Worm (Caenorhabditis elegans) whole organism, young adult: ENCODE measurements around the gene nceh-1.

Source experiments
- F10E7.11 ChIP-seq: sonication (generic microtip); optimal IDR thresholded peaks from 2 replicates; lab custom pipeline; 2017; ENCODE audit warnings: mild to moderate bottlenecking, missing genetic modification characterization, moderate library complexity, missing compliant biosample characterization
- F52B5.7 ChIP-seq: sonication (generic microtip); optimal IDR thresholded peaks from 2 replicates; lab custom pipeline; 2016; ENCODE audit warnings: mild to moderate bottlenecking, missing genetic modification characterization, missing compliant biosample characterization
- F57A8.1 ChIP-seq: fragments of 200-800 bp; sonication (Bioruptor generic); optimal IDR thresholded peaks from 2 replicates; lab custom pipeline; 2018; ENCODE audit warnings: mild to moderate bottlenecking, missing genetic modification characterization, moderate library complexity, missing compliant biosample characterization
- T07F8.4 ChIP-seq: sonication (generic microtip); optimal IDR thresholded peaks from 2 replicates; lab custom pipeline; 2016; ENCODE audit warnings: mild to moderate bottlenecking, missing genetic modification characterization, moderate library complexity, missing compliant biosample characterization
- bed-1 ChIP-seq: fragments of 200-800 bp; sonication (Bioruptor generic); IDR thresholded peaks from 2 replicates; pipeline ENCODE4 v1.3.6; 2022; ENCODE audit warnings: missing genetic modification reagents, missing genetic modification characterization, missing compliant biosample characterization
- ccch-3 ChIP-seq: fragments of 200-800 bp; sonication (Bioruptor generic); optimal IDR thresholded peaks from 2 replicates; lab custom pipeline; 2018; ENCODE audit warnings: mild to moderate bottlenecking, missing genetic modification characterization, missing compliant biosample characterization
- cebp-2 ChIP-seq: fragments of 200-800 bp; sonication (Bioruptor generic); IDR thresholded peaks from 2 replicates; pipeline ENCODE4 v1.3.6; 2022; ENCODE audit warnings: missing genetic modification characterization, missing compliant biosample characterization
- ceh-100 ChIP-seq: fragments of 200-800 bp; sonication (Bioruptor generic); IDR thresholded peaks from 2 replicates; pipeline ENCODE4 v1.3.6; 2022; ENCODE audit warnings: missing genetic modification reagents, missing genetic modification characterization, missing compliant biosample characterization
- ceh-27 ChIP-seq: fragments of 200-800 bp; sonication (Bioruptor generic); optimal IDR thresholded peaks from 2 replicates; lab custom pipeline; 2018; ENCODE audit warnings: mild to moderate bottlenecking, missing genetic modification characterization, moderate library complexity, missing compliant biosample characterization
- dox-1 ChIP-seq: fragments of 200-800 bp; sonication (Bioruptor generic); IDR thresholded peaks from 2 replicates; pipeline ENCODE4 v1.3.6; 2022; ENCODE audit warnings: missing genetic modification reagents, missing genetic modification characterization, missing compliant biosample characterization
- dpl-1 ChIP-seq: fragments of 150-350 bp; optimal IDR thresholded peaks from 2 replicates; lab custom pipeline; 2014; ENCODE audit warnings: missing biosample characterization, missing genetic modification reagents, missing genetic modification characterization
- egl-18 ChIP-seq: fragments of 200-800 bp; sonication (Bioruptor generic); IDR thresholded peaks from 2 replicates; pipeline ENCODE4 v1.3.6; 2022; ENCODE audit warnings: missing genetic modification reagents, missing genetic modification characterization, missing compliant biosample characterization
- egl-44 ChIP-seq: fragments of 200-800 bp; sonication (Bioruptor generic); IDR thresholded peaks from 2 replicates; pipeline ENCODE4 v1.3.6; 2022; ENCODE audit warnings: missing genetic modification reagents, missing genetic modification characterization, missing compliant biosample characterization
- ekl-4 ChIP-seq: fragments of 200-800 bp; sonication (Bioruptor generic); IDR thresholded peaks from 2 replicates; pipeline ENCODE4 v1.3.6; 2022; ENCODE audit warnings: missing genetic modification reagents, missing genetic modification characterization, missing compliant biosample characterization
- gei-17 ChIP-seq: fragments of 200-800 bp; sonication (Bioruptor generic); optimal IDR thresholded peaks from 2 replicates; lab custom pipeline; 2018; ENCODE audit warnings: mild to moderate bottlenecking, missing genetic modification characterization, missing compliant biosample characterization
- him-1 ChIP-seq: sonication (generic microtip); optimal IDR thresholded peaks from 2 replicates; lab custom pipeline; 2016; ENCODE audit warnings: missing genotype, missing genetic modification reagents, missing genetic modification characterization, missing compliant biosample characterization
- hlh-12 ChIP-seq: sonication (generic microtip); optimal IDR thresholded peaks from 2 replicates; lab custom pipeline; 2016; ENCODE audit warnings: missing genetic modification characterization, missing compliant biosample characterization
- hlh-26 ChIP-seq: fragments of 200-800 bp; sonication (Bioruptor generic); conservative IDR thresholded peaks from 2 replicates; pipeline ENCODE4 v1.3.6; 2022; ENCODE audit warnings: missing genetic modification reagents, missing genetic modification characterization, missing compliant biosample characterization
- lin-26 ChIP-seq: fragments of 200-800 bp; sonication (Bioruptor generic); IDR thresholded peaks from 2 replicates; pipeline ENCODE4 v1.3.6; 2022; ENCODE audit warnings: missing genetic modification reagents, missing genetic modification characterization, missing compliant biosample characterization
- lin-35 ChIP-seq, 3 experiments: fragments of 150-350 bp in 2 of 3; sonication (generic microtip) in 1 of 3; optimal IDR thresholded peaks; 2 replicates each; lab custom pipeline; 2014 to 2018; ENCODE audit warnings: missing biosample characterization in 3 of 3, missing genetic modification characterization in 3 of 3, missing genetic modification reagents in 3 of 3
- lin-54 ChIP-seq: fragments of 200-800 bp; sonication (Bioruptor generic); optimal IDR thresholded peaks from 2 replicates; lab custom pipeline; 2018; ENCODE audit warnings: mild to moderate bottlenecking, missing genetic modification characterization, missing compliant biosample characterization
- lsy-27 ChIP-seq: sonication (generic microtip); optimal IDR thresholded peaks from 2 replicates; lab custom pipeline; 2017; ENCODE audit warnings: missing genetic modification characterization, mild to moderate bottlenecking, missing compliant biosample characterization, antibody characterized with exemption, missing genotype, borderline replicate concordance; ENCODE audit not compliant: insufficient read depth
- madf-8 ChIP-seq: fragments of 200-800 bp; sonication (Bioruptor generic); conservative IDR thresholded peaks from 2 replicates; pipeline ENCODE4 v1.3.6; 2022; ENCODE audit warnings: missing genetic modification reagents, missing genetic modification characterization, missing compliant biosample characterization
- nfya-2 ChIP-seq: fragments of 200-800 bp; sonication (Bioruptor generic); IDR thresholded peaks from 2 replicates; pipeline ENCODE4 v1.3.6; 2022; ENCODE audit warnings: missing genetic modification reagents, missing genetic modification characterization, missing compliant biosample characterization
- nhr-120 ChIP-seq: fragments of 200-800 bp; sonication (Bioruptor generic); IDR thresholded peaks from 2 replicates; pipeline ENCODE4 v1.3.6; 2022; ENCODE audit warnings: missing genetic modification characterization, missing compliant biosample characterization
- nhr-27 ChIP-seq: fragments of 200-800 bp; sonication (Bioruptor generic); optimal IDR thresholded peaks from 2 replicates; lab custom pipeline; 2018; ENCODE audit warnings: mild to moderate bottlenecking, missing genetic modification characterization, moderate library complexity, missing compliant biosample characterization
- rec-8 ChIP-seq, 2 experiments: sonication (generic microtip); optimal IDR thresholded peaks; 2 replicates each; lab custom pipeline; 2016; ENCODE audit warnings: mild to moderate bottlenecking in 2 of 2, missing genetic modification characterization in 2 of 2, missing genetic modification reagents in 2 of 2, missing genotype in 2 of 2, missing biosample characterization in 1 of 2, missing compliant biosample characterization in 1 of 2, moderate library complexity in 1 of 2
- repo-1 ChIP-seq: sonication (generic microtip); optimal IDR thresholded peaks from 2 replicates; lab custom pipeline; 2017; ENCODE audit warnings: mild to moderate bottlenecking, missing genetic modification characterization, missing compliant biosample characterization
- rpc-1 ChIP-seq, 2 experiments: fragments of 150-350 bp in 1 of 2; sonication (generic microtip) in 1 of 2; optimal IDR thresholded peaks; 2 replicates each; lab custom pipeline; 2014 to 2018; ENCODE audit warnings: missing biosample characterization in 1 of 2, missing genetic modification characterization in 1 of 2, missing genetic modification reagents in 1 of 2, missing genotype in 1 of 2
- sdz-38 ChIP-seq: sonication (generic microtip); optimal IDR thresholded peaks from 2 replicates; lab custom pipeline; 2016; ENCODE audit warnings: missing genotype, missing genetic modification characterization, missing compliant biosample characterization
- sea-2 ChIP-seq: fragments of 200-800 bp; sonication (Bioruptor generic); IDR thresholded peaks from 2 replicates; pipeline ENCODE4 v1.3.6; 2022; ENCODE audit warnings: missing genetic modification characterization, missing compliant biosample characterization
- snpc-3.4 ChIP-seq: sonication (generic microtip); optimal IDR thresholded peaks from 2 replicates; lab custom pipeline; 2017; ENCODE audit warnings: missing genetic modification characterization, mild to moderate bottlenecking, missing compliant biosample characterization, antibody characterized with exemption, moderate library complexity, missing genotype, missing genetic modification reagents
- somi-1 ChIP-seq: fragments of 200-800 bp; sonication (Bioruptor generic); optimal IDR thresholded peaks from 2 replicates; lab custom pipeline; 2018; ENCODE audit warnings: mild to moderate bottlenecking, missing genetic modification characterization, missing compliant biosample characterization
- tbx-9 ChIP-seq: sonication (generic microtip); optimal IDR thresholded peaks from 2 replicates; lab custom pipeline; 2016; ENCODE audit warnings: borderline replicate concordance, missing genetic modification characterization, inconsistent platforms, missing compliant biosample characterization
- xnd-1 ChIP-seq: sonication (generic microtip); optimal IDR thresholded peaks from 2 replicates; lab custom pipeline; 2016; ENCODE audit warnings: missing genotype, missing genetic modification reagents, missing genetic modification characterization, missing compliant biosample characterization
- zfh-2 ChIP-seq: fragments of 200-800 bp; sonication (Bioruptor generic); conservative IDR thresholded peaks from 2 replicates; pipeline ENCODE4 v1.3.6; 2022; ENCODE audit warnings: missing genetic modification reagents, missing genetic modification characterization, missing compliant biosample characterization
- zim-3 ChIP-seq: sonication (generic microtip); optimal IDR thresholded peaks from 2 replicates; lab custom pipeline; 2017; ENCODE audit warnings: mild to moderate bottlenecking, missing genetic modification characterization, moderate library complexity, missing compliant biosample characterization
- ztf-25 ChIP-seq: fragments of 200-800 bp; sonication (Bioruptor generic); IDR thresholded peaks from 2 replicates; pipeline ENCODE4 v1.3.6; 2022; ENCODE audit warnings: missing genetic modification reagents, missing genetic modification characterization, missing compliant biosample characterization
- ztf-28 ChIP-seq: fragments of 200-800 bp; sonication (Bioruptor generic); IDR thresholded peaks from 2 replicates; pipeline ENCODE4 v1.3.6; 2022; ENCODE audit warnings: missing genetic modification reagents, missing genetic modification characterization, missing compliant biosample characterization
- ztf-6 ChIP-seq: fragments of 200-800 bp; sonication (Bioruptor generic); IDR thresholded peaks from 2 replicates; pipeline ENCODE4 v1.3.6; 2022; ENCODE audit warnings: missing genetic modification reagents, missing genetic modification characterization, missing compliant biosample characterization

The nceh-1 gene

ce11 chrV:19354506-19354905 is 22.7 kb upstream of the nceh-1 start (continued):
- no peak for TF ChIP-seq sea-2 (GFP tag; lab: Robert Waterston, UW)
- TF ChIP-seq, all 124 proteins: peak for 0

DNA sequence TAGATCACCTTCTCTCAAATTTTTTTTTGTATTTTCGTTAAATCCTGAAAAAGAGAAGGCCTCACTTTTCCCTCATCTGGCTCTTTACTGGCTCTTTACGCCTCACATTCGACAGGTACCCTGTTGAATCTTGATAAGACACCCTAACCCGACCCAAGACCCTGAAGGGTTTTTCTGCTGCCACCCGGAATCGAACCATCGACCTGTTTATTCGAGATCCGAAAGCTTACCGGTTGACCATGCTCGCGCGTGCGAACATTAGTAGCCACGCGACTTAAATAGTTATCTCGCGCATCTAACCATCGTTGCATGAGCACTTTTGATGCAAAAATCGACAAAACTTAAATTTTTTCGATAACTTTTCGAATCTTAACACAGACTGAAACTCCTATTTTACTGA is 22.0 kb upstream of the nceh-1 start:
- TF ChIP-seq dpl-1 (no peak), lin-26 (no peak), rpc-1 (optimal IDR thresholded peaks at IDR 0.05; lab: Kevin White, UChicago) (no peak), rpc-1 (tag; optimal IDR thresholded peaks at IDR 0.05; lab: Kevin White, UChicago) (peak; percentile 56), nhr-120 (GFP tag; lab: Robert Waterston, UW) (0 out of 2 replicates have a peak, but pooled peaks have one; percentile 10)
- TF ChIP-seq, all 124 proteins: peak for 2

DNA sequence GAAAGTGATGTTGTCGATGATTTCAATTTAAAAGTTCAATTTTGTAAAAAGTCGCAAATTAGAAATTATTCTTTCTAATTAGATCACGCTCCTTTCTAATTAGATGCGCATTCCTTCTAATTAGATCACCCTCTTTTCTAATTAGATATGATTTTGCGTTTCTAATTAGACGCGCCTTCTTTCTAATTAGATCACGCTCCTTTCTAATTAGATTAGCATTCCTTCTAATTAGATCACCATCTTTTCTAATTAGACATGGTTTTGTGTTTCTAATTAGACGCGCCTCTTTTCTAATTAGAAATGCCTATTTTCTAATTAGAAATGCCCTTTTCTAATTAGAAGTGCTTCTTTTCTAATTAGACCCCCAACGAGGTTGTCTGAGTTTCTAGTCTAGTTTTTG is 20.5 kb upstream of the nceh-1 start:
- no peak for TF ChIP-seq gei-17 (GFP tag; lab: Kevin White, UChicago)
- no peak for TF ChIP-seq repo-1 (tag; lab: Kevin White, UChicago)
- no peak for TF ChIP-seq ekl-4 (GFP tag; lab: Robert Waterston, UW)
- no peak for TF ChIP-seq him-1 (tag; lab: Kevin White, UChicago)
- no peak for TF ChIP-seq egl-44
- TF ChIP-seq ceh-27 (GFP tag; lab: Kevin White, UChicago) = no peak
- no peak for TF ChIP-seq ceh-100
- TF ChIP-seq zim-3 (tag; lab: Kevin White, UChicago) = no peak
- TF ChIP-seq tbx-9 = no peak

DNA sequence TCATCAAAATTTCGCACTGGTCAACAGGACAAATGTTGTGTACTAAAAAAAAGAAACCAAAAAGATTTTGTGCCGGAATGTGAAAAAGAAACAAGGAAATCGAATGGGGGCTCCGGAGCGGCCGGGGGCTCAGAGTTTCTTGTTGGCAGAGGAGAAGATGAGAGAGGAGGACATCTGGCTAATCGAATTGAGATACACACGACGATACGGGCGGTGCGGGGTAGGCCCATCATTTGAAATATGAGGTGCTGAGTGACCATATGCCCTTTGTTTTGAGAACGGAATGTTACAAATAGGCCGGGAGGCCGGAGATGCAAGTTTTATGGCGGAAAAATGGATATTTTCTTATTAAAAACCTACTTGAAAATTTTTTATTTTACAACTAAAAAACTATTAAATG is 19.2 kb upstream of the nceh-1 start:
- TF ChIP-seq zfh-2 (GFP tag; lab: Robert Waterston, UW) (0 out of 2 replicates have a peak, but pooled peaks have one; percentile 39), hlh-12 (tag; lab: Kevin White, UChicago) (no peak)

DNA sequence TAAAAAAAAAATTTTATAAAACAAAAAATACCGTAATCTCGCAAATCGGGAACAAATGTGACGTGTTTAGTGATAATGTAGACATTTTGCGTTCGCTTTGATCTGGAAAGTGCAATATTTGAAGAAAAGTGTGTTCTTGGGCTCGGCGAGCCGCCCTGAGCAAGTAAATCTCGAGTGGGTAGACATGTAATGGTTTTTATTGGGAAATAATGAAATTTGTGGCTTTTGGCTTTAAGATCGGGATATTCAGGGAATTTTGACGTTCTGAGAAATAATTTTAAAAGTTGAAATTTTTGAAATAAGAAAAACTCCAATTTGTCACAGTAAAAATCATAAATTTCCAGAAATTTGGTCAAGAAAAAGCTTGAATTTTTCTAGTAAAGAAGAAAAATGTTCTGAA is 14.7 kb upstream of the nceh-1 start, which contains the start of gene C14B4.2:
C14B4.2 (minus strand) TSS at position 101 of the 400 bp plus-strand sequence.
- no peak for TF ChIP-seq madf-8
- TF ChIP-seq zfh-2 (GFP tag; lab: Robert Waterston, UW) = no peak
- TF ChIP-seq nhr-27 (tag; lab: Kevin White, UChicago) = no peak
- TF ChIP-seq ztf-6 (GFP tag; lab: Robert Waterston, UW) = no peak
- TF ChIP-seq egl-18 (GFP tag; lab: Robert Waterston, UW) = no peak
- no peak for TF ChIP-seq F57A8.1 (GFP tag; lab: Kevin White, UChicago)
- TF ChIP-seq tbx-9 = no peak
- TF ChIP-seq T07F8.4 = no peak
- no peak for TF ChIP-seq bed-1 (GFP tag; lab: Robert Waterston, UW)
- no peak for TF ChIP-seq rec-8 (tag; optimal IDR thresholded peaks at IDR 0.05; lab: Kevin White, UChicago)
- TF ChIP-seq F52B5.7 (tag; lab: Kevin White, UChicago) = no peak
- no peak for TF ChIP-seq sdz-38
- TF ChIP-seq snpc-3.4 = no peak
- no peak for TF ChIP-seq lin-35 (GFP tag; optimal IDR thresholded peaks at IDR 0.05; lab: Kevin White, UChicago)
- TF ChIP-seq lsy-27 (tag; lab: Kevin White, UChicago) = no peak
- no peak for TF ChIP-seq F10E7.11 (tag; lab: Kevin White, UChicago)

- TF ChIP-seq lin-54 (GFP tag; lab: Kevin White, UChicago) (no peak), dox-1 (no peak), ekl-4 (GFP tag; lab: Robert Waterston, UW) (no peak), ztf-28 (no peak), ztf-25 (GFP tag; lab: Robert Waterston, UW) (no peak), ccch-3 (GFP tag; lab: Kevin White, UChicago) (no peak), nfya-2 (GFP tag; lab: Robert Waterston, UW) (no peak), xnd-1 (tag; lab: Kevin White, UChicago) (no peak), hlh-26 (no peak), egl-18 (GFP tag; lab: Robert Waterston, UW) (no peak), T07F8.4 (no peak), lin-35 (GFP tag; optimal IDR thresholded peaks at IDR 0.05; lab: Kevin White, UChicago) (no peak), zfh-2 (GFP tag; lab: Robert Waterston, UW) (no peak), somi-1 (GFP tag; lab: Kevin White, UChicago) (no peak), F10E7.11 (tag; lab: Kevin White, UChicago) (no peak), cebp-2 (GFP tag; lab: Robert Waterston, UW) (no peak)
Observed at ce11 chrV:19370189-19370588, 7.1 kb upstream of the nceh-1 start, which contains the start of gene Y43F8A.1. TSS of gene Y43F8A.1 (plus strand) at chrV:19370489.
